Fruit fly (Drosophila melanogaster) whole organism, embryonic: ENCODE data around the gene CG43880.

Experiments used
- CG12299 ChIP-seq: fragments of 200-800 bp; sonication (Bioruptor generic); optimal IDR thresholded peaks from 2 replicates; lab custom pipeline; 2018; ENCODE audit warnings: missing biosample characterization, mild to moderate bottlenecking, missing genetic modification characterization
- CG12769 ChIP-seq: fragments of 200-800 bp; sonication (Bioruptor generic); optimal IDR thresholded peaks from 2 replicates; lab custom pipeline; 2019; ENCODE audit warnings: missing biosample characterization, mild to moderate bottlenecking, missing genetic modification characterization, moderate library complexity
- CG13296 ChIP-seq: fragments of 200-800 bp; sonication (Bioruptor generic); optimal IDR thresholded peaks from 3 replicates; lab custom pipeline; 2018; ENCODE audit warnings: missing biosample characterization, mild to moderate bottlenecking, missing genetic modification characterization
- CG1832 ChIP-seq: fragments of 200-800 bp; sonication (Bioruptor generic); optimal IDR thresholded peaks from 2 replicates; lab custom pipeline; 2017; ENCODE audit warnings: missing biosample characterization, mild to moderate bottlenecking, missing genetic modification characterization, inconsistent platforms
- CG2875 ChIP-seq: fragments of 200-800 bp; sonication (Bioruptor generic); optimal IDR thresholded peaks from 2 replicates; lab custom pipeline; 2017; ENCODE audit warnings: missing biosample characterization, mild to moderate bottlenecking, missing genetic modification characterization, missing genetic modification reagents
- CG6175 ChIP-seq: fragments of 200-800 bp; sonication (Bioruptor generic); IDR thresholded peaks from 3 replicates; pipeline ENCODE4 v1.3.6; 2022; ENCODE audit warnings: missing biosample characterization, missing genetic modification characterization
- CG7357 ChIP-seq: fragments of 200-800 bp; sonication (Bioruptor generic); IDR thresholded peaks from 3 replicates; pipeline ENCODE4 v1.3.6; 2022; ENCODE audit warnings: missing biosample characterization, missing genetic modification characterization
- CG7786 ChIP-seq: fragments of 200-800 bp; sonication (Bioruptor generic); optimal IDR thresholded peaks from 2 replicates; lab custom pipeline; 2016; ENCODE audit warnings: missing biosample characterization, missing genetic modification characterization
- CG7987 ChIP-seq: fragments of 200-800 bp; sonication (Bioruptor generic); optimal IDR thresholded peaks from 2 replicates; lab custom pipeline; 2018; ENCODE audit warnings: missing biosample characterization, mild to moderate bottlenecking, missing genetic modification characterization, moderate library complexity
- CG8089 ChIP-seq: fragments of 200-800 bp; sonication (Bioruptor generic); optimal IDR thresholded peaks from 3 replicates; lab custom pipeline; 2016; ENCODE audit warnings: missing biosample characterization, missing genetic modification characterization
- CTCF ChIP-seq: fragments of 200-800 bp; sonication (Bioruptor generic); optimal IDR thresholded peaks from 2 replicates; lab custom pipeline; 2017; ENCODE audit warnings: missing biosample characterization, mild to moderate bottlenecking, missing genetic modification characterization, moderate library complexity
- D19A ChIP-seq: fragments of 200-800 bp; optimal IDR thresholded peaks from 3 replicates; lab custom pipeline; 2019; ENCODE audit warnings: missing biosample characterization, mild to moderate bottlenecking, missing genetic modification characterization, moderate library complexity
- Gug ChIP-seq: fragments of 200-800 bp; sonication (Bioruptor generic); IDR thresholded peaks from 4 replicates; pipeline ENCODE4 v1.3.6; 2022; ENCODE audit warnings: missing biosample characterization, missing genetic modification characterization
- Lim3 ChIP-seq: fragments of 200-800 bp; sonication (Bioruptor generic); IDR thresholded peaks from 2 replicates; pipeline ENCODE4 v1.3.6; 2022; ENCODE audit warnings: missing biosample characterization, missing genetic modification characterization
- Neu2 ChIP-seq: fragments of 200-800 bp; sonication (Bioruptor generic); optimal IDR thresholded peaks from 3 replicates; lab custom pipeline; 2016; ENCODE audit warnings: missing biosample characterization, missing genetic modification characterization, borderline replicate concordance
- Nf-YB ChIP-seq: fragments of 200-800 bp; sonication (Bioruptor generic); optimal IDR thresholded peaks from 3 replicates; lab custom pipeline; 2019; ENCODE audit warnings: missing biosample characterization, mild to moderate bottlenecking, missing genetic modification characterization, moderate library complexity
- Nf-YC ChIP-seq: fragments of 200-800 bp; optimal IDR thresholded peaks from 3 replicates; lab custom pipeline; 2019; ENCODE audit warnings: missing biosample characterization, mild to moderate bottlenecking, missing genetic modification characterization, moderate library complexity
- PHDP ChIP-seq: fragments of 200-800 bp; sonication (Bioruptor generic); optimal IDR thresholded peaks from 3 replicates; lab custom pipeline; 2018; ENCODE audit warnings: missing biosample characterization, mild to moderate bottlenecking, missing genetic modification characterization, moderate library complexity
- Pdp1 ChIP-seq, 2 experiments: fragments of 200-800 bp; sonication (Bioruptor generic); optimal IDR thresholded peaks; 3 replicates each; lab custom pipeline; 2016; ENCODE audit warnings: missing biosample characterization in 2 of 2, missing genetic modification characterization in 2 of 2, mild to moderate bottlenecking in 1 of 2, moderate library complexity in 1 of 2
- Poxn ChIP-seq: fragments of 200-800 bp; sonication (Bioruptor generic); IDR thresholded peaks from 2 replicates; pipeline ENCODE4 v1.3.6; 2022; ENCODE audit warnings: missing biosample characterization, missing genetic modification characterization
- Rfx ChIP-seq: fragments of 200-800 bp; sonication (Bioruptor generic); IDR thresholded peaks from 2 replicates; pipeline ENCODE4 v1.3.6; 2022; ENCODE audit warnings: missing biosample characterization, missing genetic modification characterization
- Stat92E ChIP-seq, 3 experiments: fragments of >200 bp in 2 of 3; fragments of 200-800 bp in 1 of 3; sonication (Bioruptor generic) in 1 of 3; optimal IDR thresholded peaks; 2 replicates each; lab custom pipeline; 2017 to 2019; ENCODE audit warnings: missing biosample characterization in 3 of 3, missing genetic modification characterization in 3 of 3, mild to moderate bottlenecking in 1 of 3, moderate library complexity in 1 of 3
- ap ChIP-seq: fragments of 200-800 bp; sonication (Bioruptor generic); IDR thresholded peaks from 2 replicates; pipeline ENCODE4 v1.3.6; 2022; ENCODE audit warnings: missing biosample characterization, missing genetic modification characterization
- cwo ChIP-seq: fragments of 200-800 bp; sonication (Bioruptor generic); optimal IDR thresholded peaks from 3 replicates; lab custom pipeline; 2017; ENCODE audit warnings: missing biosample characterization, missing genetic modification characterization, mild to moderate bottlenecking, moderate library complexity, missing genetic modification reagents
- esg ChIP-seq: fragments of 200-800 bp; sonication (Bioruptor generic); conservative IDR thresholded peaks from 2 replicates; pipeline ENCODE4 v1.3.6; 2022; ENCODE audit warnings: missing biosample characterization, missing genetic modification characterization
- eve ChIP-seq, 2 experiments: fragments of >200 bp; optimal IDR thresholded peaks; 2 replicates each; lab custom pipeline; 2017; ENCODE audit warnings: missing biosample characterization in 2 of 2, missing genetic modification characterization in 2 of 2
- lab ChIP-seq: fragments of 200-800 bp; sonication (Bioruptor generic); optimal IDR thresholded peaks from 3 replicates; lab custom pipeline; 2017; ENCODE audit warnings: missing biosample characterization, missing genetic modification characterization, mild to moderate bottlenecking, moderate library complexity, missing genetic modification reagents
- luna ChIP-seq: fragments of 200-800 bp; sonication (Bioruptor generic); optimal IDR thresholded peaks from 2 replicates; lab custom pipeline; 2016; ENCODE audit warnings: missing biosample characterization, missing genetic modification characterization
- mirr ChIP-seq: fragments of 200-800 bp; sonication (Bioruptor generic); optimal IDR thresholded peaks from 3 replicates; lab custom pipeline; 2018; ENCODE audit warnings: missing biosample characterization, mild to moderate bottlenecking, missing genetic modification characterization
- mld ChIP-seq: fragments of 200-800 bp; sonication (Bioruptor generic); IDR thresholded peaks from 3 replicates; pipeline ENCODE4 v1.3.6; 2022; ENCODE audit warnings: missing biosample characterization, missing genetic modification characterization; ENCODE audit not compliant: partially characterized antibody
- nom ChIP-seq: fragments of 200-800 bp; sonication (Bioruptor generic); optimal IDR thresholded peaks from 2 replicates; lab custom pipeline; 2017; ENCODE audit warnings: missing biosample characterization, missing genetic modification characterization, mild to moderate bottlenecking, moderate library complexity, missing genetic modification reagents
- odd ChIP-seq: fragments of 200-800 bp; sonication (Bioruptor generic); optimal IDR thresholded peaks from 2 replicates; lab custom pipeline; 2017; ENCODE audit warnings: missing biosample characterization, mild to moderate bottlenecking, missing genetic modification characterization
- otp ChIP-seq: fragments of 200-800 bp; sonication (Bioruptor generic); IDR thresholded peaks from 3 replicates; pipeline ENCODE4, ENCODE4 v1.3.6; 2022; ENCODE audit warnings: missing biosample characterization, missing genetic modification characterization
- pita ChIP-seq: fragments of 200-800 bp; sonication (Bioruptor generic); optimal IDR thresholded peaks from 2 replicates; lab custom pipeline; 2017; ENCODE audit warnings: missing biosample characterization, mild to moderate bottlenecking, missing genetic modification characterization
- run ChIP-seq: fragments of 200-800 bp; sonication (Bioruptor generic); optimal IDR thresholded peaks from 3 replicates; lab custom pipeline; 2018; ENCODE audit warnings: missing biosample characterization, mild to moderate bottlenecking, missing genetic modification characterization
- sc ChIP-seq, 3 experiments: fragments of >200 bp in 2 of 3; fragments of 200-800 bp in 1 of 3; sonication (Bioruptor generic) in 1 of 3; optimal IDR thresholded peaks; 2 replicates in 2 of 3; 3 replicates in 1 of 3; lab custom pipeline; 2017; ENCODE audit warnings: mild to moderate bottlenecking in 1 of 3, missing biosample characterization in 1 of 3, missing genetic modification characterization in 1 of 3, missing genetic modification reagents in 1 of 3
- scrt ChIP-seq: fragments of 200-800 bp; sonication (Bioruptor generic); optimal IDR thresholded peaks from 2 replicates; lab custom pipeline; 2018; ENCODE audit warnings: missing biosample characterization, mild to moderate bottlenecking, missing genetic modification characterization, moderate library complexity
- sd ChIP-seq: fragments of 200-800 bp; sonication (Bioruptor generic); optimal IDR thresholded peaks from 3 replicates; lab custom pipeline; 2018; ENCODE audit warnings: missing biosample characterization, mild to moderate bottlenecking, missing genetic modification characterization, moderate library complexity
- sens-2 ChIP-seq: fragments of 200-800 bp; sonication (Bioruptor generic); IDR thresholded peaks from 2 replicates; pipeline ENCODE4 v1.3.6; 2022; ENCODE audit warnings: missing biosample characterization, missing genetic modification characterization
- sim ChIP-seq: fragments of 200-800 bp; sonication (Bioruptor generic); IDR thresholded peaks from 2 replicates; pipeline ENCODE4 v1.3.6; 2022; ENCODE audit warnings: missing biosample characterization, missing genetic modification characterization
- sqz ChIP-seq: fragments of 200-800 bp; sonication (Bioruptor generic); optimal IDR thresholded peaks from 3 replicates; lab custom pipeline; 2018; ENCODE audit warnings: missing biosample characterization, mild to moderate bottlenecking, missing genetic modification characterization
- tio ChIP-seq: fragments of 200-800 bp; sonication (Bioruptor generic); optimal IDR thresholded peaks from 2 replicates; lab custom pipeline; 2017; ENCODE audit warnings: missing biosample characterization, missing genetic modification characterization, inconsistent platforms
- twi ChIP-seq: fragments of 200-800 bp; optimal IDR thresholded peaks from 2 replicates; lab custom pipeline; 2019; ENCODE audit warnings: missing biosample characterization, mild to moderate bottlenecking, missing genetic modification characterization, moderate library complexity
- unpg ChIP-seq: fragments of 200-800 bp; sonication (Bioruptor generic); optimal IDR thresholded peaks from 3 replicates; lab custom pipeline; 2018; ENCODE audit warnings: missing biosample characterization, mild to moderate bottlenecking, missing genetic modification characterization, moderate library complexity
- usp ChIP-seq: fragments of >200 bp; optimal IDR thresholded peaks from 2 replicates; lab custom pipeline; 2017; ENCODE audit warnings: missing biosample characterization, missing genetic modification characterization

CG43880 gene

DNA sequence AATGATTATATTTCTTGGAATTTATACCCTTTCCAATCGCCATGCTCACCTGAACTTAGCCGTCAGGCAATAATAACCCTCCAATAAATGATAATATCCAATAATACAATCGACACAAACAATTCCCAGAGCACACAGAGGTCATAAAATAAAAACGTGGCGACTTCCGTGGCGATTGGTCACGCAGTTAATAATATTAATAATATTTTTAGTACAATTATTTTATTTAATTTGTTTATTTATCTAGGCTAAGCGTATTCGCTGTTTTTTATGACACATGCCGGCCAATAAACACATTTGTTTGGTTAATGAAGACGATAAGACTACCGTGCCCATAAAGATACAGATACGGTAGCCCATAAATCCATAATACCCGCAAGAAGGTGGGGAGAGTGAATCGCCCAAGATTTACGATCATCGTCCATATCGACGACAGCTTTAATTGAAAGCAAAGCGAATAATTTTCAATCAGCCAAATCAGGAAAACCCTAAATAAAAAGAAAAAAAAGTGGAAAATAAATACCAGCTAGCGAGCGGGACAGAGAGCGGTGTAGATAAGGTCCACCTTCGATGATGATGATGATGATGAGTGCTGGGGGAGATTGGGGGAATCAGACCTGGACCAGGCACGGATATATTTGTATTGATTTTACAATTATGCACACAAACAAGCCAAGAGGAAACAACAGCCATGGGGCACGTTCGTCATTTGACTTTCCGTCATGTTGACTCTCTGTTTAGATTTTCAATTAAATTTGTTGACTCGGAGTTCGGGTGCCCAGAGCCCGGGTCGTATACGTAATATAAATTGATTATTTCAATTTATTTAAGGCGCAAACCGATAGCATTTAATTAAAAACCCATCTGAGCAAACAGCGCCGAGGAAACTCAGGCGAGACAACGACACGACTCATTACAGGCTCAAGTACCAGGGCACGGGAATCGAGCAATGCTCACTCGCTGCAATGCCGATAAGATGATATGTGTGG, 14.9 kb upstream of the CG43880 start (continued):
- TF ChIP-seq scrt (GFP tag; lab: Kevin White, UChicago) (peak; percentile 39), sens-2 (GFP tag; lab: Robert Waterston, UW) (peak; percentile 28; the same call in 1 of the 2 replicates), CG12769 (tag; lab: Kevin White, UChicago) (no peak), pita (GFP tag; lab: Kevin White, UChicago) (no peak), mirr (GFP tag; lab: Kevin White, UChicago) (peak; percentile 85), odd (GFP tag; lab: Kevin White, UChicago) (peak; percentile 20), Pdp1 (GFP tag; optimal IDR thresholded peaks at IDR 0.05; lab: Kevin White, UChicago) (peak in 1 of 2 experiments; percentile 47), CG2875 (peak; percentile 13), unpg (GFP tag; lab: Kevin White, UChicago) (peak; percentile 2), otp (GFP tag; lab: Robert Waterston, UW) (peak; percentile 67), Nf-YB (GFP tag; lab: Kevin White, UChicago) (peak; percentile 39), Neu2 (GFP tag; lab: Kevin White, UChicago) (no peak), lab (peak; percentile 13), sd (peak; percentile 57), twi (tag; lab: Kevin White, UChicago) (no peak), D19A (tag; lab: Kevin White, UChicago) (peak; percentile 53), sc (optimal IDR thresholded peaks at IDR 0.05; lab: Kevin White, UChicago) (no peak), sc (GFP tag; optimal IDR thresholded peaks at IDR 0.05; lab: Kevin White, UChicago) (peak; percentile 42), luna (GFP tag; lab: Kevin White, UChicago) (no peak), PHDP (tag; lab: Kevin White, UChicago) (peak; percentile 46), cwo (peak; percentile 26), eve (GFP tag; optimal IDR thresholded peaks at IDR 0.05; lab: Kevin White, UChicago) (peak in 1 of 2 experiments; percentile 3), CG7987 (GFP tag; lab: Kevin White, UChicago) (no peak), sim (GFP tag; lab: Robert Waterston, UW) (0 out of 2 replicates have a peak, but pooled peaks have one; percentile 45), sqz (GFP tag; lab: Kevin White, UChicago) (peak; percentile 62)

DNA sequence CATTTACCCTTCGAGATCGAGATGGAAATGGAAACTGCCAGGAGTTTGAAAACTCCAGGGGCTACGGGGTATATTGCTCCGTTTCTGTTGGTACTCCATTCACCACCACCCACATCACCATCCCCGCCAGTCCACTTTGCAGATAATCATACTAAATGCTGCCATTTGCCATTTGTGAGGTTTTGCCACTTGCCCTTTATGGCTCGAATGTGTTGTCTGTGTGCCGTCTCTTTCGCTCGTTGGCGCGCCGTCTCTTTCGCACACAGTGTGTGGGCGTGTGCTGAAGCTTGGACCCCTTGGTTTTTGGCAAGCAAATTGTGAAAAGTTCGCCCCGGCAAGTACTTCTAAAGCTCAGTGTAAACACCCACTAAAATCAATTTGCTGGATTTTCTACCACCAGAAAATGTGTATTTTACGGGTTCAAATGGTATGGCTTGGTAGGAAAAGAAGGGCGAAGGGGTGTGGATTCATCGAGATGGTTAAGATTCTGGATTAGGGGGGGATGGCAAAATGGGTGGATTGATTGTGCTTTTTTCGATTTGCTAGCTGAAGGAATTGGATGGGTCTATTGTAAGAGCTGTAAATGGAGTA, 12.6 kb upstream of the CG43880 start:
- TF ChIP-seq CG1832 (GFP tag; lab: Kevin White, UChicago) (peak; percentile 41), CG13296 (GFP tag; lab: Kevin White, UChicago) (no peak), Rfx (GFP tag; lab: Robert Waterston, UW) (no peak), usp (GFP tag; lab: Kevin White, UChicago) (no peak), nom (GFP tag; lab: Kevin White, UChicago) (no peak), sd (no peak), Poxn (no peak), run (tag; lab: Kevin White, UChicago) (no peak), Lim3 (GFP tag; lab: Robert Waterston, UW) (no peak), tio (GFP tag; lab: Kevin White, UChicago) (no peak), CG12299 (tag; lab: Kevin White, UChicago) (no peak), CG6175 (GFP tag; lab: Robert Waterston, UW) (0 out of 3 replicates have a peak, but pooled peaks have one; percentile 28), Stat92E (GFP tag; optimal IDR thresholded peaks at IDR 0.05; lab: Kevin White, UChicago) (no peak), mld (GFP tag; lab: Robert Waterston, UW) (no peak), mirr (GFP tag; lab: Kevin White, UChicago) (peak; percentile 12), CG8089 (GFP tag; lab: Kevin White, UChicago) (no peak), sc (optimal IDR thresholded peaks at IDR 0.05; lab: Kevin White, UChicago) (no peak), sc (GFP tag; optimal IDR thresholded peaks at IDR 0.05; lab: Kevin White, UChicago) (no peak), Nf-YB (GFP tag; lab: Kevin White, UChicago) (peak; percentile 90), CTCF (GFP tag; lab: Kevin White, UChicago) (no peak), Gug (GFP tag; lab: Robert Waterston, UW) (no peak), ap (no peak), esg (no peak), Nf-YC (tag; lab: Kevin White, UChicago) (peak; percentile 95), CG7786 (GFP tag; lab: Kevin White, UChicago) (no peak), CG7357 (GFP tag; lab: Robert Waterston, UW) (no peak)
